Worm (Caenorhabditis elegans) whole organism, L1 larva: ENCODE measurements around the gene T14A8.2.

Experiments
- C04F5.9 ChIP-seq: sonication (generic microtip); optimal IDR thresholded peaks from 2 replicates; lab custom pipeline; 2016; ENCODE audit warnings: missing genetic modification characterization, missing compliant biosample characterization
- C16A3.4 ChIP-seq: fragments of 150-350 bp; optimal IDR thresholded peaks from 2 replicates; lab custom pipeline; 2014; ENCODE audit warnings: missing biosample characterization, missing genetic modification characterization
- C34B4.2 ChIP-seq: sonication (generic microtip); optimal IDR thresholded peaks from 2 replicates; lab custom pipeline; 2017; ENCODE audit warnings: mild to moderate bottlenecking, missing genetic modification characterization, missing compliant biosample characterization
- F16B12.6 ChIP-seq: fragments of 150-350 bp; optimal IDR thresholded peaks from 2 replicates; lab custom pipeline; 2014; ENCODE audit warnings: missing biosample characterization, missing genetic modification characterization
- aha-1 ChIP-seq: fragments of 150-350 bp; optimal IDR thresholded peaks from 2 replicates; lab custom pipeline; 2014; ENCODE audit warnings: missing biosample characterization, missing genetic modification characterization
- aly-2 ChIP-seq: fragments of 150-350 bp; optimal IDR thresholded peaks from 2 replicates; lab custom pipeline; 2014; ENCODE audit warnings: missing biosample characterization, missing genetic modification characterization
- ama-1 ChIP-seq: fragments of 150-350 bp; optimal IDR thresholded peaks from 2 replicates; lab custom pipeline; 2014
- ceh-8 ChIP-seq: fragments of 200-800 bp; sonication (Bioruptor generic); optimal IDR thresholded peaks from 2 replicates; lab custom pipeline; 2018; ENCODE audit warnings: mild to moderate bottlenecking, missing genetic modification characterization, moderate library complexity, missing compliant biosample characterization
- ceh-82 ChIP-seq, 3 experiments: fragments of 150-350 bp in 1 of 3; sonication (generic microtip) in 2 of 3; optimal IDR thresholded peaks; 2 replicates each; lab custom pipeline; 2014 to 2017; ENCODE audit warnings: missing biosample characterization in 3 of 3, missing genetic modification characterization in 3 of 3
- ceh-90 ChIP-seq: sonication (generic microtip); optimal IDR thresholded peaks from 2 replicates; lab custom pipeline; 2016; ENCODE audit warnings: missing genetic modification characterization, missing compliant biosample characterization
- dpl-1 ChIP-seq, 3 experiments: fragments of 150-350 bp in 2 of 3; sonication (generic microtip) in 1 of 3; optimal IDR thresholded peaks; 2 replicates each; lab custom pipeline; 2014 to 2017; ENCODE audit warnings: missing biosample characterization in 3 of 3, missing genetic modification characterization in 3 of 3, missing genetic modification reagents in 3 of 3
- dsc-1 ChIP-seq: sonication (generic microtip); optimal IDR thresholded peaks from 2 replicates; lab custom pipeline; 2016; ENCODE audit warnings: mild to moderate bottlenecking, missing genetic modification characterization, missing compliant biosample characterization
- efl-1 ChIP-seq, 4 experiments: fragments of 150-350 bp; optimal IDR thresholded peaks in 3 of 4; peaks in 1 of 4; 1 replicate in 1 of 4; 2 replicates in 3 of 4; lab custom pipeline; 2014; ENCODE audit warnings: missing biosample characterization in 2 of 4, missing genetic modification characterization in 2 of 4, missing genetic modification reagents in 2 of 4
- egl-13 ChIP-seq: sonication (generic microtip); optimal IDR thresholded peaks from 2 replicates; lab custom pipeline; 2016; ENCODE audit warnings: missing genotype, missing genetic modification reagents, missing genetic modification characterization, missing compliant biosample characterization
- egl-27 ChIP-seq, 2 experiments: fragments of 150-350 bp in 1 of 2; sonication (generic microtip); optimal IDR thresholded peaks; 3 replicates each; lab custom pipeline; 2017 to 2018; ENCODE audit warnings: missing biosample characterization in 2 of 2, missing genetic modification characterization in 2 of 2, missing genetic modification reagents in 2 of 2
- elt-2 ChIP-seq: sonication (generic microtip); optimal IDR thresholded peaks from 2 replicates; lab custom pipeline; 2016; ENCODE audit warnings: missing genetic modification characterization, mild to moderate bottlenecking, inconsistent platforms, missing compliant biosample characterization, missing genetic modification reagents
- elt-3 ChIP-seq, 6 experiments: fragments of 150-350 bp in 1 of 6; sonication (generic microtip); optimal IDR thresholded peaks; 2 replicates each; lab custom pipeline; 2017 to 2018; ENCODE audit warnings: missing biosample characterization in 6 of 6, missing genetic modification characterization in 6 of 6, inconsistent platforms in 1 of 6
- ets-5 ChIP-seq: fragments of 200-800 bp; sonication (Bioruptor generic); IDR thresholded peaks from 2 replicates; pipeline ENCODE4 v1.3.6; 2022; ENCODE audit warnings: missing genetic modification characterization, missing compliant biosample characterization
- fkh-10 ChIP-seq: sonication (generic microtip); optimal IDR thresholded peaks from 2 replicates; lab custom pipeline; 2017; ENCODE audit warnings: missing biosample characterization, missing genetic modification reagents, missing genetic modification characterization
- fkh-8 ChIP-seq: sonication (generic microtip); optimal IDR thresholded peaks from 2 replicates; lab custom pipeline; 2016; ENCODE audit warnings: mild to moderate bottlenecking, missing genetic modification characterization, missing compliant biosample characterization
- fos-1 ChIP-seq: fragments of 150-350 bp; optimal IDR thresholded peaks from 2 replicates; lab custom pipeline; 2014; ENCODE audit warnings: missing biosample characterization, missing genetic modification characterization
- hlh-4 ChIP-seq: sonication (generic microtip); optimal IDR thresholded peaks from 2 replicates; lab custom pipeline; 2016; ENCODE audit warnings: mild to moderate bottlenecking, missing genetic modification characterization, missing compliant biosample characterization
- hpl-2 ChIP-seq: fragments of 150-350 bp; optimal IDR thresholded peaks from 2 replicates; lab custom pipeline; 2014; ENCODE audit warnings: missing biosample characterization, missing genetic modification reagents, missing genetic modification characterization
- isw-1 ChIP-seq: fragments of 200-800 bp; sonication (Bioruptor generic); IDR thresholded peaks from 2 replicates; pipeline ENCODE4 v1.3.6; 2022; ENCODE audit warnings: missing genetic modification characterization, missing compliant biosample characterization
- lin-14 ChIP-seq: fragments of 200-800 bp; sonication (Bioruptor generic); optimal IDR thresholded peaks from 2 replicates; lab custom pipeline; 2018; ENCODE audit warnings: mild to moderate bottlenecking, missing genetic modification characterization, moderate library complexity, missing compliant biosample characterization
- lin-15B ChIP-seq: fragments of 150-350 bp; sonication (generic microtip); optimal IDR thresholded peaks from 3 replicates; lab custom pipeline; 2014; ENCODE audit warnings: missing biosample characterization, missing genetic modification characterization
- lin-35 ChIP-seq, 2 experiments: fragments of 150-350 bp; optimal IDR thresholded peaks; 2 replicates each; lab custom pipeline; 2014; ENCODE audit warnings: missing biosample characterization in 2 of 2, missing genetic modification characterization in 2 of 2, missing genetic modification reagents in 2 of 2
- lir-3 ChIP-seq: sonication (generic microtip); optimal IDR thresholded peaks from 2 replicates; lab custom pipeline; 2016; ENCODE audit warnings: mild to moderate bottlenecking, missing genetic modification characterization, moderate library complexity, missing compliant biosample characterization; ENCODE audit not compliant: poor library complexity
- lsy-2 ChIP-seq, 2 experiments: fragments of 150-350 bp; optimal IDR thresholded peaks; 2 replicates each; lab custom pipeline; 2014; ENCODE audit warnings: missing biosample characterization in 2 of 2, missing genetic modification characterization in 2 of 2
- mdl-1 ChIP-seq, 2 experiments: fragments of 150-350 bp; optimal IDR thresholded peaks; 2 replicates each; lab custom pipeline; 2014 to 2017; ENCODE audit warnings: missing biosample characterization in 2 of 2, missing genetic modification characterization in 2 of 2, inconsistent platforms in 1 of 2
- mef-2 ChIP-seq: fragments of 150-350 bp; optimal IDR thresholded peaks from 2 replicates; lab custom pipeline; 2014; ENCODE audit warnings: missing biosample characterization, missing genetic modification characterization
- mep-1 ChIP-seq: fragments of 150-350 bp; optimal IDR thresholded peaks from 2 replicates; lab custom pipeline; 2014; ENCODE audit warnings: missing biosample characterization, missing genetic modification characterization
- nhr-11 ChIP-seq: fragments of 150-350 bp; optimal IDR thresholded peaks from 2 replicates; lab custom pipeline; 2014; ENCODE audit warnings: missing biosample characterization, missing genetic modification characterization
- nhr-12 ChIP-seq: sonication (generic microtip); optimal IDR thresholded peaks from 2 replicates; lab custom pipeline; 2017; ENCODE audit warnings: missing biosample characterization, missing genetic modification characterization
- nhr-237 ChIP-seq: fragments of 150-350 bp; optimal IDR thresholded peaks from 2 replicates; lab custom pipeline; 2014; ENCODE audit warnings: missing biosample characterization, missing genetic modification characterization
- nhr-47 ChIP-seq: sonication (generic microtip); optimal IDR thresholded peaks from 2 replicates; lab custom pipeline; 2016; ENCODE audit warnings: mild to moderate bottlenecking, missing genetic modification characterization, moderate library complexity, missing compliant biosample characterization
- nhr-76 ChIP-seq: sonication (generic microtip); optimal IDR thresholded peaks from 2 replicates; lab custom pipeline; 2017; ENCODE audit warnings: missing biosample characterization, missing genetic modification characterization
- nhr-85 ChIP-seq: sonication (generic microtip); peaks from one replicate; lab custom pipeline; 2016; ENCODE audit warnings: missing genetic modification characterization, inconsistent platforms, missing compliant biosample characterization
- nhr-90 ChIP-seq: sonication (generic microtip); optimal IDR thresholded peaks from 2 replicates; lab custom pipeline; 2016; ENCODE audit warnings: mild to moderate bottlenecking, missing genetic modification characterization, missing compliant biosample characterization; ENCODE audit not compliant: poor library complexity
- pag-3 ChIP-seq: sonication (generic microtip); optimal IDR thresholded peaks from 2 replicates; lab custom pipeline; 2017; ENCODE audit warnings: missing genetic modification characterization, mild to moderate bottlenecking, missing compliant biosample characterization, antibody characterized with exemption, borderline replicate concordance; ENCODE audit not compliant: insufficient read depth
- pax-3 ChIP-seq: fragments of 200-800 bp; sonication (Bioruptor generic); optimal IDR thresholded peaks from 2 replicates; lab custom pipeline; 2018; ENCODE audit warnings: mild to moderate bottlenecking, missing genetic modification characterization, moderate library complexity, missing compliant biosample characterization
- rnt-1 ChIP-seq: sonication (generic microtip); optimal IDR thresholded peaks from 2 replicates; lab custom pipeline; 2016; ENCODE audit warnings: mild to moderate bottlenecking, missing genetic modification characterization, moderate library complexity, missing compliant biosample characterization
- skn-1 ChIP-seq: fragments of 150-350 bp; optimal IDR thresholded peaks from 2 replicates; lab custom pipeline; 2014; ENCODE audit warnings: missing biosample characterization, missing genetic modification characterization
- snpc-4 ChIP-seq: fragments of 150-350 bp; optimal IDR thresholded peaks from 2 replicates; lab custom pipeline; 2014; ENCODE audit warnings: missing biosample characterization, missing genetic modification characterization
- snu-23 ChIP-seq: sonication (generic microtip); optimal IDR thresholded peaks from 2 replicates; lab custom pipeline; 2016; ENCODE audit warnings: missing genetic modification characterization, missing compliant biosample characterization
- sup-37 ChIP-seq: fragments of 200-800 bp; sonication (Bioruptor generic); optimal IDR thresholded peaks from 2 replicates; lab custom pipeline; 2018; ENCODE audit warnings: mild to moderate bottlenecking, missing genetic modification characterization, missing compliant biosample characterization
- swsn-7 ChIP-seq: sonication (generic microtip); optimal IDR thresholded peaks from 2 replicates; lab custom pipeline; 2016; ENCODE audit warnings: missing genetic modification characterization, missing compliant biosample characterization
- unc-130 ChIP-seq: fragments of 150-350 bp; optimal IDR thresholded peaks from 2 replicates; lab custom pipeline; 2017; ENCODE audit warnings: missing biosample characterization, missing genetic modification characterization, inconsistent platforms
- xbp-1 ChIP-seq: sonication (generic microtip); optimal IDR thresholded peaks from 2 replicates; lab custom pipeline; 2016; ENCODE audit warnings: missing genetic modification characterization, missing compliant biosample characterization
- zag-1 ChIP-seq: fragments of 150-350 bp; optimal IDR thresholded peaks from 2 replicates; lab custom pipeline; 2014; ENCODE audit warnings: missing biosample characterization, missing genetic modification characterization
- zip-4 ChIP-seq: fragments of 200-800 bp; sonication (Bioruptor generic); optimal IDR thresholded peaks from 2 replicates; lab custom pipeline; 2018; ENCODE audit warnings: mild to moderate bottlenecking, missing genetic modification characterization, moderate library complexity, missing compliant biosample characterization
- ztf-11 ChIP-seq, 2 experiments: sonication (generic microtip); optimal IDR thresholded peaks; 2 replicates each; lab custom pipeline; 2016 to 2017; ENCODE audit warnings: missing genetic modification characterization in 2 of 2, missing biosample characterization in 1 of 2, missing compliant biosample characterization in 1 of 2

T14A8.2 gene

ce11 chrIV:7845585-7845984 lies 23.2 kb upstream of the T14A8.2 start:
- peak; percentile 51 for TF ChIP-seq ceh-8 (GFP tag; lab: Kevin White, UChicago)
- no peak for TF ChIP-seq hlh-4 (tag; lab: Kevin White, UChicago)
- TF ChIP-seq nhr-76 (tag; lab: Kevin White, UChicago), result no peak
- no peak for TF ChIP-seq sup-37
- peak in 1 of 2 experiments; percentile 81 for TF ChIP-seq mdl-1 (tag; optimal IDR thresholded peaks at IDR 0.05; lab: Kevin White, UChicago)
- TF ChIP-seq nhr-237, result no peak
- TF ChIP-seq fos-1 (tag; lab: Kevin White, UChicago), result peak; percentile 41
- TF ChIP-seq pag-3 (tag; lab: Kevin White, UChicago), result no peak
- TF ChIP-seq zip-4 (GFP tag; lab: Kevin White, UChicago), result no peak
- peak; percentile 43 for TF ChIP-seq snpc-4 (tag; lab: Kevin White, UChicago)
- TF ChIP-seq C04F5.9 (tag; lab: Kevin White, UChicago), result peak; percentile 1
- TF ChIP-seq egl-13 (tag; lab: Kevin White, UChicago), result peak; percentile 66
- no peak for TF ChIP-seq nhr-12 (tag; lab: Kevin White, UChicago)
- TF ChIP-seq mep-1, result peak; percentile 65
- TF ChIP-seq C34B4.2 (tag; lab: Kevin White, UChicago), result no peak
- peak; percentile 62 to 67 for TF ChIP-seq efl-1 (optimal IDR thresholded peaks at IDR 0.05; lab: Kevin White, UChicago)
- peak; percentile 38 to 93 for TF ChIP-seq efl-1 (GFP tag; optimal IDR thresholded peaks at IDR 0.05 in 1 of 2; lab: Kevin White, UChicago)
- TF ChIP-seq nhr-11 (tag; lab: Kevin White, UChicago), result no peak
- peak in 2 of 3 experiments; percentile 71 to 80 for TF ChIP-seq ceh-82 (tag; optimal IDR thresholded peaks at IDR 0.05; lab: Kevin White, UChicago)
- TF ChIP-seq fkh-10 (GFP tag; lab: Kevin White, UChicago), result peak; percentile 41
- TF ChIP-seq C16A3.4 (tag; lab: Kevin White, UChicago), result no peak
- TF ChIP-seq lin-35 (GFP tag; optimal IDR thresholded peaks at IDR 0.05; lab: Kevin White, UChicago), result peak; percentile 69 to 74
- peak; percentile 15 for TF ChIP-seq lin-15B
- TF ChIP-seq ama-1, result no peak
- TF ChIP-seq zag-1, result no peak
- TF ChIP-seq nhr-47 (tag; lab: Kevin White, UChicago), result peak; percentile 82
- no peak for TF ChIP-seq ceh-90 (tag; lab: Kevin White, UChicago)
- TF ChIP-seq lir-3, result no peak
- TF ChIP-seq elt-2 (tag; lab: Kevin White, UChicago), result peak; percentile 30
- peak in 3 of 6 experiments; percentile 22 to 31 (median 31) for TF ChIP-seq elt-3 (tag; optimal IDR thresholded peaks at IDR 0.05; lab: Kevin White, UChicago)
- peak; percentile 39 to 54 (median 52) for TF ChIP-seq dpl-1 (GFP tag; optimal IDR thresholded peaks at IDR 0.05; lab: Kevin White, UChicago)
- TF ChIP-seq unc-130 (tag; lab: Kevin White, UChicago), result no peak
- peak; percentile 54 for TF ChIP-seq dsc-1
- TF ChIP-seq snu-23 (GFP tag; lab: Kevin White, UChicago), result peak; percentile 86
- peak; percentile 39 for TF ChIP-seq F16B12.6 (tag; lab: Kevin White, UChicago)
- peak in 1 of 2 experiments; percentile 70 for TF ChIP-seq ztf-11 (tag; optimal IDR thresholded peaks at IDR 0.05; lab: Kevin White, UChicago)
- peak; percentile 96 for TF ChIP-seq lin-14 (GFP tag; lab: Kevin White, UChicago)
- peak; percentile 85 for TF ChIP-seq fkh-8 (tag; lab: Kevin White, UChicago)
- peak; percentile 67 for TF ChIP-seq rnt-1
- TF ChIP-seq mef-2 (tag; lab: Kevin White, UChicago), result peak; percentile 26
- TF ChIP-seq ets-5 (GFP tag; lab: Robert Waterston, UW), result no peak
- TF ChIP-seq pax-3, result peak; percentile 46
- TF ChIP-seq lsy-2 (tag; optimal IDR thresholded peaks at IDR 0.05; lab: Kevin White, UChicago), result peak; percentile 62 to 66
- peak; percentile 79 for TF ChIP-seq swsn-7
- TF ChIP-seq hpl-2 (GFP tag; lab: Kevin White, UChicago), result no peak
- peak in 1 of 2 experiments; percentile 18 for TF ChIP-seq egl-27 (tag; optimal IDR thresholded peaks at IDR 0.05; lab: Kevin White, UChicago)
- peak; percentile 63 for TF ChIP-seq xbp-1
- peak; percentile 67 for TF ChIP-seq nhr-90 (tag; lab: Kevin White, UChicago)
- TF ChIP-seq aly-2 (tag; lab: Kevin White, UChicago), result no peak
- no peak for TF ChIP-seq aha-1 (tag; lab: Kevin White, UChicago)
- TF ChIP-seq isw-1 (GFP tag; lab: Robert Waterston, UW), result peak; percentile 43
- peak; percentile 89 for TF ChIP-seq nhr-85 (tag; lab: Kevin White, UChicago)
- TF ChIP-seq skn-1 (tag; lab: Kevin White, UChicago), result peak; percentile 76
